Fruit fly (Drosophila melanogaster) whole organism, embryonic: ENCODE results near the gene Acp76A.

Source experiments
- Antp ChIP-seq: fragments of 200-800 bp; sonication (Bioruptor generic); optimal IDR thresholded peaks from 3 replicates; lab custom pipeline; 2016; ENCODE audit warnings: missing biosample characterization, missing genetic modification characterization
- Atf3 ChIP-seq: fragments of 200-800 bp; sonication (Bioruptor generic); optimal IDR thresholded peaks from 3 replicates; lab custom pipeline; 2016; ENCODE audit warnings: missing biosample characterization, missing genetic modification characterization
- Atf6 ChIP-seq: fragments of 200-800 bp; sonication (Bioruptor generic); IDR thresholded peaks from 2 replicates; pipeline ENCODE4 v1.3.6; 2022; ENCODE audit warnings: missing biosample characterization, missing genetic modification characterization
- B-H2 ChIP-seq: fragments of 200-800 bp; sonication (Bioruptor generic); optimal IDR thresholded peaks from 2 replicates; lab custom pipeline; 2018; ENCODE audit warnings: missing biosample characterization, mild to moderate bottlenecking, missing genetic modification characterization
- BEAF-32 ChIP-seq: fragments of 200-800 bp; sonication (Bioruptor generic); optimal IDR thresholded peaks from 3 replicates; lab custom pipeline; 2017; ENCODE audit warnings: missing biosample characterization, missing genetic modification characterization, mild to moderate bottlenecking, moderate library complexity, missing genetic modification reagents
- CG1024 ChIP-seq: fragments of 200-800 bp; sonication (Bioruptor generic); IDR thresholded peaks from 2 replicates; pipeline ENCODE4 v1.3.6; 2022; ENCODE audit warnings: missing biosample characterization, missing genetic modification characterization
- CG11398 ChIP-seq: fragments of 200-800 bp; sonication (Bioruptor generic); optimal IDR thresholded peaks from 2 replicates; lab custom pipeline; 2016; ENCODE audit warnings: missing biosample characterization, missing genetic modification characterization
- CG11456 ChIP-seq: fragments of 200-800 bp; sonication (Bioruptor generic); IDR thresholded peaks from 3 replicates; pipeline ENCODE4 v1.3.6; 2022; ENCODE audit warnings: missing biosample characterization, missing genetic modification characterization
- CG11696 ChIP-seq: fragments of 200-800 bp; sonication (Bioruptor generic); IDR thresholded peaks from 2 replicates; pipeline ENCODE4 v1.3.6; 2022; ENCODE audit warnings: missing biosample characterization, missing genetic modification characterization
- CG12104 ChIP-seq: fragments of 200-800 bp; sonication (Bioruptor generic); optimal IDR thresholded peaks from 3 replicates; lab custom pipeline; 2016; ENCODE audit warnings: missing biosample characterization, missing genetic modification characterization
- CG12942 ChIP-seq: fragments of 200-800 bp; sonication (Bioruptor generic); optimal IDR thresholded peaks from 3 replicates; lab custom pipeline; 2016; ENCODE audit warnings: missing biosample characterization, missing genetic modification characterization
- CG13424 ChIP-seq: fragments of 200-800 bp; sonication (Bioruptor generic); optimal IDR thresholded peaks from 2 replicates; lab custom pipeline; 2019; ENCODE audit warnings: missing biosample characterization, mild to moderate bottlenecking, missing genetic modification characterization, moderate library complexity
- CG14710 ChIP-seq: fragments of 200-800 bp; sonication (Bioruptor generic); optimal IDR thresholded peaks from 3 replicates; lab custom pipeline; 2019; ENCODE audit warnings: missing biosample characterization, mild to moderate bottlenecking, missing genetic modification characterization, moderate library complexity
- CG14860 ChIP-seq: fragments of 200-800 bp; sonication (Bioruptor generic); IDR thresholded peaks from 3 replicates; pipeline ENCODE4 v1.3.6; 2022; ENCODE audit warnings: missing biosample characterization, missing genetic modification characterization; ENCODE audit not compliant: partially characterized antibody
- CG16779 ChIP-seq: fragments of 200-800 bp; sonication (Bioruptor generic); IDR thresholded peaks from 2 replicates; pipeline ENCODE4 v1.3.6; 2022; ENCODE audit warnings: missing biosample characterization, missing genetic modification characterization
- CG17186 ChIP-seq: fragments of 200-800 bp; sonication (Bioruptor generic); optimal IDR thresholded peaks from 3 replicates; lab custom pipeline; 2017; ENCODE audit warnings: missing biosample characterization, missing genetic modification reagents, missing genetic modification characterization
- CG2129 ChIP-seq: fragments of 200-800 bp; sonication (Bioruptor generic); IDR thresholded peaks from 2 replicates; pipeline ENCODE4 v1.3.6; 2022; ENCODE audit warnings: missing biosample characterization, missing genetic modification characterization; ENCODE audit not compliant: partially characterized antibody
- CG2199 ChIP-seq: fragments of 200-800 bp; sonication (Bioruptor generic); IDR thresholded peaks from 3 replicates; pipeline ENCODE4 v1.3.6; 2022; ENCODE audit warnings: missing biosample characterization, missing genetic modification characterization
- CG2678 ChIP-seq: fragments of 200-800 bp; sonication (Bioruptor generic); optimal IDR thresholded peaks from 3 replicates; lab custom pipeline; 2019; ENCODE audit warnings: missing biosample characterization, mild to moderate bottlenecking, missing genetic modification characterization, moderate library complexity
- CG2889 ChIP-seq: fragments of 200-800 bp; sonication (Bioruptor generic); IDR thresholded peaks from 3 replicates; pipeline ENCODE4 v1.3.6; 2022; ENCODE audit warnings: missing biosample characterization, missing genetic modification characterization
- CG32532 ChIP-seq: fragments of 200-800 bp; sonication (Bioruptor generic); IDR thresholded peaks from 2 replicates; pipeline ENCODE4 v1.3.6; 2022; ENCODE audit warnings: missing biosample characterization, missing genetic modification characterization
- CG3847 ChIP-seq: fragments of 200-800 bp; sonication (Bioruptor generic); IDR thresholded peaks from 2 replicates; pipeline ENCODE4 v1.3.6; 2022; ENCODE audit warnings: missing biosample characterization, missing genetic modification characterization
- CG4282 ChIP-seq: fragments of 200-800 bp; sonication (Bioruptor generic); optimal IDR thresholded peaks from 2 replicates; lab custom pipeline; 2016; ENCODE audit warnings: missing biosample characterization, missing genetic modification characterization
- CG5245 ChIP-seq: fragments of 200-800 bp; sonication (Bioruptor generic); optimal IDR thresholded peaks from 3 replicates; lab custom pipeline; 2016; ENCODE audit warnings: missing biosample characterization, missing genetic modification characterization
- CG6654 ChIP-seq: fragments of 200-800 bp; sonication (Bioruptor generic); optimal IDR thresholded peaks from 2 replicates; lab custom pipeline; 2017; ENCODE audit warnings: missing biosample characterization, mild to moderate bottlenecking, missing genetic modification characterization
- CG6689 ChIP-seq: fragments of 200-800 bp; sonication (Bioruptor generic); IDR thresholded peaks from 2 replicates; pipeline ENCODE4 v1.3.6; 2022; ENCODE audit warnings: missing biosample characterization, missing genetic modification characterization
- CG6791 ChIP-seq: fragments of 200-800 bp; sonication (Bioruptor generic); IDR thresholded peaks from 3 replicates; pipeline ENCODE4 v1.3.6; 2022; ENCODE audit warnings: missing biosample characterization, missing genetic modification characterization; ENCODE audit not compliant: partially characterized antibody
- CG7271 ChIP-seq: fragments of 200-800 bp; sonication (Bioruptor generic); optimal IDR thresholded peaks from 2 replicates; lab custom pipeline; 2018; ENCODE audit warnings: missing biosample characterization, mild to moderate bottlenecking, missing genetic modification characterization, moderate library complexity
- CG8089 ChIP-seq: fragments of 200-800 bp; sonication (Bioruptor generic); optimal IDR thresholded peaks from 3 replicates; lab custom pipeline; 2016; ENCODE audit warnings: missing biosample characterization, missing genetic modification characterization
- CG8944 ChIP-seq: fragments of 200-800 bp; sonication (Bioruptor generic); optimal IDR thresholded peaks from 3 replicates; lab custom pipeline; 2016; ENCODE audit warnings: missing biosample characterization, missing genetic modification characterization
- CG9727 ChIP-seq: fragments of 200-800 bp; sonication (Bioruptor generic); optimal IDR thresholded peaks from 3 replicates; lab custom pipeline; 2017; ENCODE audit warnings: missing biosample characterization, mild to moderate bottlenecking, missing genetic modification characterization
- CrebB ChIP-seq: fragments of 200-800 bp; sonication (Bioruptor generic); optimal IDR thresholded peaks from 3 replicates; lab custom pipeline; 2018; ENCODE audit warnings: missing biosample characterization, mild to moderate bottlenecking, missing genetic modification characterization
- Dip2 ChIP-seq: fragments of 200-800 bp; sonication (Bioruptor generic); IDR thresholded peaks from 2 replicates; pipeline ENCODE4 v1.3.6; 2022; ENCODE audit warnings: missing biosample characterization, missing genetic modification characterization
- Fer2 ChIP-seq: fragments of 200-800 bp; sonication (Bioruptor generic); optimal IDR thresholded peaks from 2 replicates; lab custom pipeline; 2018; ENCODE audit warnings: missing biosample characterization, mild to moderate bottlenecking, missing genetic modification characterization, moderate library complexity
- Hey ChIP-seq: fragments of 200-800 bp; sonication (Bioruptor generic); optimal IDR thresholded peaks from 3 replicates; lab custom pipeline; 2018; ENCODE audit warnings: missing biosample characterization, mild to moderate bottlenecking, missing genetic modification characterization
- Lhr ChIP-seq: fragments of 200-800 bp; sonication (Bioruptor generic); optimal IDR thresholded peaks from 3 replicates; lab custom pipeline; 2017; ENCODE audit warnings: mild to moderate bottlenecking, missing biosample characterization, missing genetic modification reagents, missing genetic modification characterization
- Sox102F ChIP-seq: fragments of 200-800 bp; sonication (Bioruptor generic); optimal IDR thresholded peaks from 2 replicates; lab custom pipeline; 2018; ENCODE audit warnings: missing biosample characterization, mild to moderate bottlenecking, missing genetic modification characterization, moderate library complexity
- Sry-δ ChIP-seq: fragments of 200-800 bp; sonication (Bioruptor generic); optimal IDR thresholded peaks from 2 replicates; lab custom pipeline; 2016; ENCODE audit warnings: missing biosample characterization, missing genetic modification characterization
- Ssrp ChIP-seq: fragments of 200-800 bp; sonication (Bioruptor generic); optimal IDR thresholded peaks from 2 replicates; lab custom pipeline; 2018; ENCODE audit warnings: missing biosample characterization, mild to moderate bottlenecking, missing genetic modification characterization, moderate library complexity
- bsh ChIP-seq, 2 experiments: fragments of 200-800 bp; sonication (Bioruptor generic); optimal IDR thresholded peaks; 2 replicates each; lab custom pipeline; 2017 to 2018; ENCODE audit warnings: mild to moderate bottlenecking in 2 of 2, missing biosample characterization in 2 of 2, missing genetic modification characterization in 2 of 2, moderate library complexity in 1 of 2
- fd3F ChIP-seq: fragments of 200-800 bp; sonication (Bioruptor generic); optimal IDR thresholded peaks from 2 replicates; lab custom pipeline; 2018; ENCODE audit warnings: missing biosample characterization, mild to moderate bottlenecking, missing genetic modification characterization, moderate library complexity
- grn ChIP-seq: fragments of 200-800 bp; sonication (Bioruptor generic); optimal IDR thresholded peaks from 3 replicates; lab custom pipeline; 2017; ENCODE audit warnings: missing biosample characterization, missing genetic modification characterization
- hb ChIP-seq: fragments of 200-800 bp; sonication (Bioruptor generic); IDR thresholded peaks from 3 replicates; pipeline ENCODE4 v1.3.6; 2022; ENCODE audit warnings: missing biosample characterization, missing genetic modification characterization; ENCODE audit not compliant: partially characterized antibody
- insv ChIP-seq, 2 experiments: fragments of 200-800 bp; sonication (Bioruptor generic); optimal IDR thresholded peaks; 3 replicates each; lab custom pipeline; 2016 to 2018; ENCODE audit warnings: missing biosample characterization in 2 of 2, missing genetic modification characterization in 2 of 2
- jigr1 ChIP-seq: fragments of 200-800 bp; sonication (Bioruptor generic); IDR thresholded peaks from 3 replicates; pipeline ENCODE4 v1.3.6; 2022; ENCODE audit warnings: missing biosample characterization, missing genetic modification characterization
- jing ChIP-seq: fragments of 200-800 bp; sonication (Bioruptor generic); optimal IDR thresholded peaks from 2 replicates; lab custom pipeline; 2018; ENCODE audit warnings: missing biosample characterization, mild to moderate bottlenecking, missing genetic modification characterization
- peb ChIP-seq: fragments of 200-800 bp; sonication (Bioruptor generic); IDR thresholded peaks from 2 replicates; pipeline ENCODE4 v1.3.6; 2022; ENCODE audit warnings: missing biosample characterization, missing genetic modification characterization
- phol ChIP-seq: fragments of 200-800 bp; sonication (Bioruptor generic); optimal IDR thresholded peaks from 3 replicates; lab custom pipeline; 2018; ENCODE audit warnings: missing biosample characterization, mild to moderate bottlenecking, missing genetic modification characterization, moderate library complexity
- prd ChIP-seq, 3 experiments: fragments of >200 bp in 2 of 3; fragments of 200-800 bp in 1 of 3; sonication (Bioruptor generic) in 1 of 3; optimal IDR thresholded peaks in 2 of 3; IDR thresholded peaks in 1 of 3; 2 replicates in 2 of 3; 3 replicates in 1 of 3; pipeline versions ENCODE4 v1.3.6 to Lab custom; 2017 to 2022; ENCODE audit warnings: missing biosample characterization in 1 of 3, missing genetic modification characterization in 1 of 3
- run ChIP-seq: fragments of 200-800 bp; sonication (Bioruptor generic); optimal IDR thresholded peaks from 3 replicates; lab custom pipeline; 2018; ENCODE audit warnings: missing biosample characterization, mild to moderate bottlenecking, missing genetic modification characterization

The Acp76A gene

DNA sequence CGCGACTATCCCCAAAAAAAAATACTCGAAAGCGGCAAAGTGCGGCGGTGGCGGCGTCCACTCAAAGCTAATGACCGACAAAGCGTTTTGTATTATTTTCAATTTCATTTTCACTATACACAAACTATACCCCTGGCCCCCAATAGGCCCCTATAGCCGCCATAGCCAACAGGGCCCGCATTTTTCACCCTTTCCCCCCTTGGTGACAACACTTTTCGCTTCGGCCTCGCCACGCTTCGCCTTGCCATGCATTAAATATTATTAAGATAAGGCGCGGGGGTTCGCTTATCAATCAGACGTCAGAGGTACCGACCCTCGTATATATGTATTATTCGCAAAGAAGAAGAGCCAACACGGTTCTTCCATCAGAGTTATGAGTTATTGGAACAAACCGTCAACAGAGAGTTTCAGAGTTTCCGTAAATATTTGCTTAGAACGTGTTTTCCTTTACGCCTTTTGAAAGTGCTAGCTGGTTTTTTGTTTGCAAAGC is 11.6 kb downstream of the Acp76A start (continued):
- TF ChIP-seq CG9727 (GFP tag; lab: Kevin White, UChicago) (peak; percentile 25), CG2678 (tag; lab: Kevin White, UChicago) (peak; percentile 30), peb (GFP tag; lab: Robert Waterston, UW) (no peak), Atf3 (GFP tag; lab: Kevin White, UChicago) (no peak), CG6791 (GFP tag; lab: Robert Waterston, UW) (peak; percentile 49; the same call in 1 of the 3 replicates), Antp (GFP tag; lab: Kevin White, UChicago) (no peak), prd (optimal IDR thresholded peaks at IDR 0.05; lab: Kevin White, UChicago) (no peak), prd (GFP tag; IDR thresholded peaks at IDR 0.05; lab: Robert Waterston, UW) (no peak), CrebB (tag; lab: Kevin White, UChicago) (no peak), CG6654 (GFP tag; lab: Kevin White, UChicago) (no peak), Atf6 (GFP tag; lab: Robert Waterston, UW) (no peak), CG14710 (tag; lab: Kevin White, UChicago) (no peak), Dip2 (GFP tag; lab: Robert Waterston, UW) (no peak), CG17186 (GFP tag; lab: Kevin White, UChicago) (no peak), CG16779 (GFP tag; lab: Robert Waterston, UW) (no peak), CG11456 (0 out of 3 replicates have a peak, but pooled peaks have one; percentile 41), insv (GFP tag; optimal IDR thresholded peaks at IDR 0.05; lab: Kevin White, UChicago) (no peak), CG14860 (GFP tag; lab: Robert Waterston, UW) (no peak), Hey (tag; lab: Kevin White, UChicago) (peak; percentile 86), grn (GFP tag; lab: Kevin White, UChicago) (peak; percentile 74), CG2889 (no peak), BEAF-32 (GFP tag; lab: Kevin White, UChicago) (no peak), hb (GFP tag; lab: Robert Waterston, UW) (no peak), CG12942 (GFP tag; lab: Kevin White, UChicago) (no peak), CG12104 (GFP tag; lab: Kevin White, UChicago) (no peak), CG2129 (no peak), B-H2 (GFP tag; lab: Kevin White, UChicago) (peak; percentile 9), fd3F (GFP tag; lab: Kevin White, UChicago) (no peak), jing (GFP tag; lab: Kevin White, UChicago) (no peak), CG8944 (GFP tag; lab: Kevin White, UChicago) (no peak), CG1024 (no peak), bsh (GFP tag; optimal IDR thresholded peaks at IDR 0.05; lab: Kevin White, UChicago) (peak in 1 of 2 experiments; percentile 5), CG32532 (peak; percentile 36; the same call in 1 of the 2 replicates), run (tag; lab: Kevin White, UChicago) (no peak), CG2199 (GFP tag; lab: Robert Waterston, UW) (peak; percentile 96), CG3847 (GFP tag; lab: Robert Waterston, UW) (peak; percentile 12; the same call in 1 of the 2 replicates), Lhr (GFP tag; lab: Kevin White, UChicago) (no peak), Fer2 (tag; lab: Kevin White, UChicago) (no peak), Sox102F (GFP tag; lab: Kevin White, UChicago) (no peak), Sry-δ (GFP tag; lab: Kevin White, UChicago) (no peak), CG6689 (GFP tag; lab: Robert Waterston, UW) (no peak), phol (tag; lab: Kevin White, UChicago) (no peak), jigr1 (GFP tag; lab: Robert Waterston, UW) (no peak), CG11398 (GFP tag; lab: Kevin White, UChicago) (no peak), CG5245 (GFP tag; lab: Kevin White, UChicago) (no peak), CG13424 (tag; lab: Kevin White, UChicago) (peak; percentile 4), CG7271 (tag; lab: Kevin White, UChicago) (no peak), CG4282 (GFP tag; lab: Kevin White, UChicago) (no peak), CG8089 (no peak), CG11696 (GFP tag; lab: Robert Waterston, UW) (no peak), Ssrp (tag; lab: Kevin White, UChicago) (no peak)
